Worm (Caenorhabditis elegans): Measurements from ENCODE around the gene kvs-4.

The kvs-4 gene

ce11 chrIII:11007552-11008272, 4.7 kb upstream of the kvs-4 start, which contains the start of the genes fipr-17 and Y48A6B.3 (continued):
- no peak for TF ChIP-seq lim-7 (GFP tag; IDR thresholded peaks at IDR 0.05)
- TF ChIP-seq lir-3 (tag; optimal IDR thresholded peaks at IDR 0.05) = no peak
- TF ChIP-seq arid-1 (GFP tag; conservative IDR thresholded peaks at IDR 0.05) = peak; percentile 55; the same call in 1 of the 2 replicates
- TF ChIP-seq lin-29 (GFP tag; IDR thresholded peaks at IDR 0.05) = no peak
- no peak for TF ChIP-seq gei-8 (GFP tag; optimal IDR thresholded peaks at IDR 0.05)
- TF ChIP-seq ceh-32 (tag; optimal IDR thresholded peaks at IDR 0.05; ENCODE audit: poor library complexity) = no peak
- peak; percentile 43; the same call in 1 of the 2 replicates for TF ChIP-seq T26A8.4 (GFP tag; IDR thresholded peaks at IDR 0.05)
- no peak for TF ChIP-seq sdz-12 (GFP tag; optimal IDR thresholded peaks at IDR 0.05)
- peak; percentile 72 for TF ChIP-seq mep-1 (tag; optimal IDR thresholded peaks at IDR 0.05)
- peak; percentile 57 for TF ChIP-seq hmg-1.1 (GFP tag; IDR thresholded peaks at IDR 0.05)
- peak; percentile 68 for TF ChIP-seq nhr-11 (tag; optimal IDR thresholded peaks at IDR 0.05)
- no peak for TF ChIP-seq spr-3 (GFP tag; optimal IDR thresholded peaks at IDR 0.05)
- no peak for TF ChIP-seq ZK337.2 (GFP tag; IDR thresholded peaks at IDR 0.05)
- no peak for TF ChIP-seq zfp-3 (GFP tag; conservative IDR thresholded peaks at IDR 0.05)
- no peak for TF ChIP-seq T20F7.1 (GFP tag; optimal IDR thresholded peaks at IDR 0.05)
- peak in 1 of 2 experiments; percentile 91 for TF ChIP-seq lsy-2 (tag; optimal IDR thresholded peaks at IDR 0.05)
- TF ChIP-seq pqm-1 (tag; optimal IDR thresholded peaks at IDR 0.05) = no peak
- TF ChIP-seq egl-27 (tag; optimal IDR thresholded peaks at IDR 0.05) = no peak
- TF ChIP-seq nhr-102 (tag; optimal IDR thresholded peaks at IDR 0.05) = peak; percentile 19
- no peak for TF ChIP-seq tra-1 (GFP tag; IDR thresholded peaks at IDR 0.05)
- peak; percentile 70 for TF ChIP-seq nhr-25 (tag; optimal IDR thresholded peaks at IDR 0.05; ENCODE audit: borderline replicate concordance, insufficient read depth)
- TF ChIP-seq mxl-3 (GFP tag; optimal IDR thresholded peaks at IDR 0.05) = no peak
- TF ChIP-seq F37D6.2 (tag; optimal IDR thresholded peaks at IDR 0.05) = no peak
- no peak for TF ChIP-seq R02D3.7 (tag; optimal IDR thresholded peaks at IDR 0.05)
- no peak for TF ChIP-seq ctbp-1 (GFP tag; IDR thresholded peaks at IDR 0.05)
- peak; percentile 59 for TF ChIP-seq hlh-30 (tag; optimal IDR thresholded peaks at IDR 0.05; ENCODE audit: insufficient read depth)
- TF ChIP-seq nhr-42 (GFP tag; IDR thresholded peaks at IDR 0.05) = 0 out of 2 replicates have a peak, but pooled peaks have one; percentile 63
- no peak for TF ChIP-seq dmd-9 (GFP tag; IDR thresholded peaks at IDR 0.05)
- no peak for TF ChIP-seq attf-4 (tag; optimal IDR thresholded peaks at IDR 0.05)
- no peak for TF ChIP-seq nhr-76 (tag; optimal IDR thresholded peaks at IDR 0.05)
- no peak for TF ChIP-seq aha-1 (tag)
- no peak for TF ChIP-seq saeg-2 (GFP tag; IDR thresholded peaks at IDR 0.05)
- TF ChIP-seq mxl-2 (GFP tag; conservative IDR thresholded peaks at IDR 0.05) = no peak
- TF ChIP-seq lin-39 (tag; optimal IDR thresholded peaks at IDR 0.05) = no peak
- TF ChIP-seq lin-15B (tag; optimal IDR thresholded peaks at IDR 0.05) = peak; percentile 6
- no peak for TF ChIP-seq F49E8.2 (tag; optimal IDR thresholded peaks at IDR 0.05; ENCODE audit: borderline replicate concordance)
- TF ChIP-seq daf-12 (tag; optimal IDR thresholded peaks at IDR 0.05) = no peak
- peak; percentile 13 for TF ChIP-seq ces-1 (GFP tag; optimal IDR thresholded peaks at IDR 0.05)
- TF ChIP-seq ceh-44 (GFP tag; IDR thresholded peaks at IDR 0.05) = no peak
- no peak for TF ChIP-seq vab-7 (GFP tag; IDR thresholded peaks at IDR 0.05)
- no peak for TF ChIP-seq fos-1 (tag; optimal IDR thresholded peaks at IDR 0.05)
- TF ChIP-seq nhr-111 (GFP tag; optimal IDR thresholded peaks at IDR 0.05) = no peak
- TF ChIP-seq F44E2.7 (GFP tag; IDR thresholded peaks at IDR 0.05) = no peak
- TF ChIP-seq skn-1 (tag; optimal IDR thresholded peaks at IDR 0.05) = no peak
- no peak for TF ChIP-seq aly-2 (tag; optimal IDR thresholded peaks at IDR 0.05)
- peak; percentile 90 for TF ChIP-seq nhr-6 (tag; optimal IDR thresholded peaks at IDR 0.05)
- TF ChIP-seq jun-1 (tag; optimal IDR thresholded peaks at IDR 0.05) = no peak
- TF ChIP-seq pha-4 (GFP tag; IDR thresholded peaks at IDR 0.05) = no peak
- no peak for TF ChIP-seq pha-4 (tag; optimal IDR thresholded peaks at IDR 0.05)
- peak; percentile 60 for TF ChIP-seq duxl-1 (tag; optimal IDR thresholded peaks at IDR 0.05; ENCODE audit: poor library complexity)
